Worm (Caenorhabditis elegans): ENCODE data around the gene F47D12.9.
A peak's percentile ranks its signal among the peaks of the same experiment; 100 is the strongest.

Gene F47D12.9

ce11 chrIII:6324139-6324538, 21.0 kb upstream of the F47D12.9 start, which contains the start of gene C56G2.5:
TSS of gene C56G2.5 (minus strand) at chrIII:6324239.
- no peak for TF ChIP-seq C34F6.9 (tag; optimal IDR thresholded peaks at IDR 0.05)
- no peak for TF ChIP-seq ama-1 (optimal IDR thresholded peaks at IDR 0.05)
- TF ChIP-seq nhr-129 (tag; optimal IDR thresholded peaks at IDR 0.05): no peak
- TF ChIP-seq snpc-4 (tag; optimal IDR thresholded peaks at IDR 0.05): no peak
- TF ChIP-seq fos-1 (tag; optimal IDR thresholded peaks at IDR 0.05): no peak
- no peak for TF ChIP-seq gmeb-1 (tag; optimal IDR thresholded peaks at IDR 0.05)
- TF ChIP-seq ZK546.5 (tag; optimal IDR thresholded peaks at IDR 0.05): no peak
- TF ChIP-seq blmp-1 (tag; optimal IDR thresholded peaks at IDR 0.05; ENCODE audit: insufficient read depth): no peak
- no peak for TF ChIP-seq lin-11 (tag; optimal IDR thresholded peaks at IDR 0.05)

ce11 chrIII:6317345-6317744, 14.2 kb upstream of the F47D12.9 start:
- TF ChIP-seq R02D3.7 (tag; optimal IDR thresholded peaks at IDR 0.05): no peak
- TF ChIP-seq sma-9 (GFP tag; optimal IDR thresholded peaks at IDR 0.05): peak; percentile 71
- TF ChIP-seq sma-9 (tag; optimal IDR thresholded peaks at IDR 0.05): no peak

ce11 chrIII:6316795-6317194, 13.6 kb upstream of the F47D12.9 start:
- no peak for TF ChIP-seq nhr-23 (tag; optimal IDR thresholded peaks at IDR 0.05)
- TF ChIP-seq lsy-2 (tag; optimal IDR thresholded peaks at IDR 0.05): no peak
- no peak for TF ChIP-seq nhr-77 (tag; optimal IDR thresholded peaks at IDR 0.05)

ce11 chrIII:6315515-6315914, 12.3 kb upstream of the F47D12.9 start:
- TF ChIP-seq mdl-1 (tag; optimal IDR thresholded peaks at IDR 0.05): no peak
- no peak for TF ChIP-seq lin-11 (tag; optimal IDR thresholded peaks at IDR 0.05)
- TF ChIP-seq nhr-25 (tag; optimal IDR thresholded peaks at IDR 0.05): no peak
- no peak for TF ChIP-seq gmeb-1 (tag; optimal IDR thresholded peaks at IDR 0.05)
- TF ChIP-seq R02D3.7 (tag; optimal IDR thresholded peaks at IDR 0.05): no peak
- no peak for TF ChIP-seq nhr-129 (tag; optimal IDR thresholded peaks at IDR 0.05)
- no peak for TF ChIP-seq nhr-6 (tag; optimal IDR thresholded peaks at IDR 0.05)
- TF ChIP-seq unc-55 (GFP tag; optimal IDR thresholded peaks at IDR 0.05): no peak
- TF ChIP-seq aly-2 (tag; optimal IDR thresholded peaks at IDR 0.05): no peak
- TF ChIP-seq lin-39 (tag; optimal IDR thresholded peaks at IDR 0.05): no peak

- TF ChIP-seq elt-1 (tag; optimal IDR thresholded peaks at IDR 0.05): no peak
- TF ChIP-seq crh-2 (tag; optimal IDR thresholded peaks at IDR 0.05): peak; percentile 35
These were observed 9.1 kb upstream of the F47D12.9 start for ce11 chrIII:6312244-6312643.

ce11 chrIII:6311452-6311851, 8.3 kb upstream of the F47D12.9 start:
- TF ChIP-seq lsy-2 (tag; optimal IDR thresholded peaks at IDR 0.05) (no peak), unc-55 (GFP tag; optimal IDR thresholded peaks at IDR 0.05) (peak; percentile 53), fos-1 (tag; optimal IDR thresholded peaks at IDR 0.05) (no peak), F13H6.1 (tag; optimal IDR thresholded peaks at IDR 0.05) (no peak), elt-3 (tag; optimal IDR thresholded peaks at IDR 0.05) (no peak), ama-1 (optimal IDR thresholded peaks at IDR 0.05) (no peak), nhr-237 (tag; optimal IDR thresholded peaks at IDR 0.05) (no peak), nhr-10 (tag; optimal IDR thresholded peaks at IDR 0.05) (no peak), blmp-1 (tag; optimal IDR thresholded peaks at IDR 0.05; ENCODE audit: insufficient read depth) (no peak), mab-5 (tag; optimal IDR thresholded peaks at IDR 0.05) (peak; percentile 90), R02D3.7 (tag; optimal IDR thresholded peaks at IDR 0.05) (no peak), sma-3 (GFP tag; optimal IDR thresholded peaks at IDR 0.05) (no peak), nhr-6 (tag; optimal IDR thresholded peaks at IDR 0.05) (no peak), egl-27 (tag; optimal IDR thresholded peaks at IDR 0.05) (no peak), peb-1 (tag; optimal IDR thresholded peaks at IDR 0.05) (no peak), gmeb-1 (tag; optimal IDR thresholded peaks at IDR 0.05) (no peak), sem-4 (tag; optimal IDR thresholded peaks at IDR 0.05) (no peak), unc-39 (tag; optimal IDR thresholded peaks at IDR 0.05) (no peak)

Measured in whole organism, L2 larva.